Worm (Caenorhabditis elegans) whole organism, late embryonic: ENCODE measurements around the gene oig-2.

Source experiments
- C38D4.7 ChIP-seq: fragments of 200-800 bp; sonication (Bioruptor generic); optimal IDR thresholded peaks from 2 replicates; lab custom pipeline; 2018; ENCODE audit warnings: mild to moderate bottlenecking, missing genetic modification characterization, moderate library complexity, missing compliant biosample characterization
- F13H6.1 ChIP-seq: sonication (generic microtip); optimal IDR thresholded peaks from 2 replicates; lab custom pipeline; 2016; ENCODE audit warnings: missing genetic modification characterization, missing compliant biosample characterization
- ama-1 ChIP-seq: fragments of 150-350 bp; optimal IDR thresholded peaks from 2 replicates; lab custom pipeline; 2014
- ceh-18 ChIP-seq: sonication (generic microtip); optimal IDR thresholded peaks from 2 replicates; lab custom pipeline; 2016; ENCODE audit warnings: missing genetic modification characterization, missing compliant biosample characterization
- ceh-19 ChIP-seq: fragments of 200-800 bp; sonication (Bioruptor generic); optimal IDR thresholded peaks from 2 replicates; lab custom pipeline; 2018; ENCODE audit warnings: mild to moderate bottlenecking, missing genetic modification characterization, missing compliant biosample characterization
- ceh-2 ChIP-seq: sonication (generic microtip); optimal IDR thresholded peaks from 2 replicates; lab custom pipeline; 2016; ENCODE audit warnings: missing genotype, missing genetic modification characterization, missing compliant biosample characterization
- ceh-30 ChIP-seq: fragments of 150-350 bp; optimal IDR thresholded peaks from 2 replicates; lab custom pipeline; 2014; ENCODE audit warnings: missing biosample characterization, missing genetic modification characterization
- ceh-31 ChIP-seq: sonication (generic microtip); optimal IDR thresholded peaks from 2 replicates; lab custom pipeline; 2016; ENCODE audit warnings: missing genetic modification characterization, missing compliant biosample characterization
- ceh-34 ChIP-seq: sonication (generic microtip); optimal IDR thresholded peaks from 2 replicates; lab custom pipeline; 2016; ENCODE audit warnings: mild to moderate bottlenecking, missing genetic modification characterization, missing compliant biosample characterization
- che-1 ChIP-seq: sonication (generic microtip); optimal IDR thresholded peaks from 2 replicates; lab custom pipeline; 2016; ENCODE audit warnings: mild to moderate bottlenecking, missing genetic modification characterization, missing compliant biosample characterization
- dmd-4 ChIP-seq: sonication (generic microtip); optimal IDR thresholded peaks from 2 replicates; lab custom pipeline; 2016; ENCODE audit warnings: borderline replicate concordance, missing genetic modification characterization, missing compliant biosample characterization
- dve-1 ChIP-seq: sonication (generic microtip); optimal IDR thresholded peaks from 2 replicates; lab custom pipeline; 2017; ENCODE audit warnings: antibody characterized with exemption, mild to moderate bottlenecking, missing genetic modification characterization, missing compliant biosample characterization
- elt-2 ChIP-seq: sonication (generic microtip); optimal IDR thresholded peaks from 2 replicates; lab custom pipeline; 2016; ENCODE audit warnings: missing genetic modification reagents, missing genetic modification characterization, missing compliant biosample characterization
- ets-4 ChIP-seq: sonication (generic microtip); optimal IDR thresholded peaks from 2 replicates; lab custom pipeline; 2016; ENCODE audit warnings: missing genetic modification characterization, missing compliant biosample characterization
- eyg-1 ChIP-seq: sonication (generic microtip); optimal IDR thresholded peaks from 2 replicates; lab custom pipeline; 2016; ENCODE audit warnings: missing genotype, missing genetic modification characterization, missing compliant biosample characterization
- fax-1 ChIP-seq: sonication (generic microtip); optimal IDR thresholded peaks from 2 replicates; lab custom pipeline; 2016; ENCODE audit warnings: missing genotype, missing genetic modification characterization, missing compliant biosample characterization
- fkh-10 ChIP-seq: fragments of 150-350 bp; optimal IDR thresholded peaks from 2 replicates; lab custom pipeline; 2014; ENCODE audit warnings: missing biosample characterization, missing genetic modification reagents, missing genetic modification characterization
- gmeb-2 ChIP-seq: sonication (generic microtip); optimal IDR thresholded peaks from 2 replicates; lab custom pipeline; 2016; ENCODE audit warnings: missing genetic modification characterization, inconsistent platforms, missing compliant biosample characterization
- hlh-15 ChIP-seq: sonication (generic microtip); optimal IDR thresholded peaks from 2 replicates; lab custom pipeline; 2016; ENCODE audit warnings: missing genetic modification characterization, missing compliant biosample characterization
- hlh-30 ChIP-seq: sonication (generic microtip); optimal IDR thresholded peaks from 2 replicates; lab custom pipeline; 2017; ENCODE audit warnings: antibody characterized with exemption, missing genetic modification characterization, missing compliant biosample characterization; ENCODE audit not compliant: insufficient read depth
- hlh-8 ChIP-seq: sonication (generic microtip); optimal IDR thresholded peaks from 2 replicates; lab custom pipeline; 2016; ENCODE audit warnings: missing genotype, missing genetic modification characterization, missing compliant biosample characterization
- lim-6 ChIP-seq: sonication (generic microtip); optimal IDR thresholded peaks from 2 replicates; lab custom pipeline; 2016; ENCODE audit warnings: missing genetic modification characterization, missing compliant biosample characterization
- nfya-1 ChIP-seq: sonication (generic microtip); optimal IDR thresholded peaks from 2 replicates; lab custom pipeline; 2017; ENCODE audit warnings: missing genetic modification characterization, mild to moderate bottlenecking, missing compliant biosample characterization, antibody characterized with exemption, moderate library complexity
- pat-9 ChIP-seq: fragments of 200-800 bp; sonication (Bioruptor generic); optimal IDR thresholded peaks from 2 replicates; lab custom pipeline; 2018; ENCODE audit warnings: mild to moderate bottlenecking, missing genetic modification characterization, moderate library complexity, missing compliant biosample characterization
- pha-2 ChIP-seq: sonication (generic microtip); optimal IDR thresholded peaks from 2 replicates; lab custom pipeline; 2017; ENCODE audit warnings: mild to moderate bottlenecking, missing genetic modification characterization, missing compliant biosample characterization
- pros-1 ChIP-seq: fragments of 150-350 bp; optimal IDR thresholded peaks from 2 replicates; lab custom pipeline; 2014; ENCODE audit warnings: missing biosample characterization, missing genetic modification reagents, missing genetic modification characterization
- ref-2 ChIP-seq: sonication (generic microtip); optimal IDR thresholded peaks from 2 replicates; lab custom pipeline; 2016; ENCODE audit warnings: missing genetic modification characterization, missing compliant biosample characterization
- rnt-1 ChIP-seq: sonication (generic microtip); optimal IDR thresholded peaks from 2 replicates; lab custom pipeline; 2016; ENCODE audit warnings: missing genetic modification characterization, missing compliant biosample characterization
- sox-2 ChIP-seq: fragments of 200-800 bp; sonication (Bioruptor generic); IDR thresholded peaks from 2 replicates; pipeline ENCODE4 v1.3.6; 2022; ENCODE audit warnings: missing genetic modification reagents, missing genetic modification characterization, missing compliant biosample characterization
- syd-9 ChIP-seq: sonication (generic microtip); optimal IDR thresholded peaks from 2 replicates; lab custom pipeline; 2016; ENCODE audit warnings: mild to moderate bottlenecking, missing genetic modification characterization, moderate library complexity, missing compliant biosample characterization
- tbx-2 ChIP-seq: sonication (generic microtip); optimal IDR thresholded peaks from 2 replicates; lab custom pipeline; 2016; ENCODE audit warnings: missing genetic modification characterization, missing compliant biosample characterization
- ttx-3 ChIP-seq: sonication (generic microtip); optimal IDR thresholded peaks from 2 replicates; lab custom pipeline; 2016; ENCODE audit warnings: missing genetic modification reagents, missing genetic modification characterization, missing compliant biosample characterization
- unc-3 ChIP-seq, 2 experiments: fragments of 200-800 bp in 1 of 2; sonication (Bioruptor generic) in 1 of 2; sonication (generic microtip) in 1 of 2; conservative IDR thresholded peaks in 1 of 2; optimal IDR thresholded peaks in 1 of 2; 2 replicates each; pipeline versions ENCODE4 v1.3.6 to Lab custom; 2016 to 2022; ENCODE audit warnings: missing compliant biosample characterization in 2 of 2, missing genetic modification characterization in 2 of 2, missing genetic modification reagents in 1 of 2
- unc-42 ChIP-seq: sonication (generic microtip); optimal IDR thresholded peaks from 2 replicates; lab custom pipeline; 2016; ENCODE audit warnings: missing genotype, missing genetic modification characterization, missing compliant biosample characterization
- unc-55 ChIP-seq: sonication (generic microtip); optimal IDR thresholded peaks from 2 replicates; lab custom pipeline; 2017; ENCODE audit warnings: missing biosample characterization, missing genetic modification reagents, missing genetic modification characterization
- ztf-16 ChIP-seq: sonication (generic microtip); optimal IDR thresholded peaks from 2 replicates; lab custom pipeline; 2017; ENCODE audit warnings: missing genetic modification characterization, missing compliant biosample characterization

The oig-2 gene

DNA sequence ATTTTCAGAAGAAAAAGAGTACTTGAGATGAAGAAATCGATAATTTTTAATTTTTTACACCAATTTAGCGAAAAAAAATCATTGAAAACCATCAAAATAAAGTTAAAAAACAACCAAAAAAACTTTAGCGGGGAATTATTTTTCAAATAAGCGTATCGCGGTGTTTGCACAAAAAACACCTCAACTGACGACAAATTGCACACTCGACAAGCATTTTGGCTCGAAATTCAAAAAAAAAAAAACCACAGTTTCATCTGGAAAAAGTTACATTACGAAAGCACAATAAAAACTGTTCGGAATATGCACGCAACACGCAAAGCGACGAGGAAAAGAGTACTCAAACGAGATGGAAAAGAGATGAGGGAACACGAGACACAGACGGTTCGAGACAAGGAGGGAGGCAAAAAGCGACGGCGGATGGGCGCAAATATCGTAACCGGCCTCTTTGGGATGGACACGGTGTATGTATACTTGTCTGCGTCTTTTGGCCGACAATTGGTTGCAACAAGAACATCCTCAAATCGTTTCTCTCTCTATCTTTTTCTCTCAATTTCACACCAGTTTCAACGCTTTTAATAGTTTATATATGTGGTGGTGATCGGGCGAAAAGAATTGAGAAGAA, 22.7 kb upstream of the oig-2 start:
- no peak for TF ChIP-seq syd-9
- peak; percentile 55 for TF ChIP-seq tbx-2 (tag; lab: Kevin White, UChicago)
- TF ChIP-seq nfya-1 = peak; percentile 80
- peak; percentile 69 for TF ChIP-seq dve-1 (tag; lab: Kevin White, UChicago)
- no peak for TF ChIP-seq rnt-1
- TF ChIP-seq unc-3 (GFP tag; conservative IDR thresholded peaks at IDR 0.05; lab: Robert Waterston, UW) = no peak
- TF ChIP-seq unc-3 (tag; optimal IDR thresholded peaks at IDR 0.05; lab: Kevin White, UChicago) = no peak
- TF ChIP-seq hlh-15 = no peak
- peak; percentile 7 for TF ChIP-seq elt-2 (tag; lab: Kevin White, UChicago)
- TF ChIP-seq hlh-30 (tag; lab: Kevin White, UChicago) = no peak
- TF ChIP-seq ceh-2 (tag; lab: Kevin White, UChicago) = peak; percentile 4
- no peak for TF ChIP-seq che-1 (tag; lab: Kevin White, UChicago)
- peak; percentile 39 for TF ChIP-seq unc-55 (GFP tag; lab: Kevin White, UChicago)
- peak; percentile 20 for TF ChIP-seq F13H6.1 (tag; lab: Kevin White, UChicago)
- TF ChIP-seq hlh-8 = peak; percentile 12
- no peak for TF ChIP-seq ama-1 (lab: Kevin White, UChicago)
- TF ChIP-seq ref-2 (tag; lab: Kevin White, UChicago) = no peak
- peak; percentile 50 for TF ChIP-seq ceh-18
- no peak for TF ChIP-seq sox-2
- TF ChIP-seq ceh-31 (tag; lab: Kevin White, UChicago) = peak; percentile 18
- peak; percentile 48 for TF ChIP-seq pros-1
- TF ChIP-seq fax-1 (tag; lab: Kevin White, UChicago) = no peak
- no peak for TF ChIP-seq unc-42 (tag; lab: Kevin White, UChicago)
- no peak for TF ChIP-seq pha-2 (tag; lab: Kevin White, UChicago)
- no peak for TF ChIP-seq eyg-1 (tag; lab: Kevin White, UChicago)
- TF ChIP-seq ets-4 (tag; lab: Kevin White, UChicago) = peak; percentile 25
- TF ChIP-seq C38D4.7 (GFP tag; lab: Kevin White, UChicago) = no peak

DNA sequence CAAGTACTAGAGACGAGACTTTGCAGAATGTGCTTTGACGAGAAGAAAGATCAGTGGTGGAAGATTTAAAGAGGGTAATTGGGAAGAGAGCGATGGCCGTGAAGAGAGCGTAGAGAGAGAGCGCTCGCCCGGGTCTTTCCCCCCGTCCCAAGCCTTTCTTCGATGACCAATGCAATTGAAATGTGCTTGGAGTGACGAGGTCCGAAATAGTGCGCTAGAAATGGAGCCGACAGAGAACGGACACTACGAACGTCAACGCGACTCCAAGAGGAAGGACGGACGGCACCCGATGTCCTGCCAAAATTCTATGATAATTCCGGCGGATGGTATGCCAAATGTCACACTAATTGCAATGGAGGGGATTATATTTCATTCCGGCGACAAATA, 22.1 kb upstream of the oig-2 start:
- TF ChIP-seq nfya-1 (no peak), gmeb-2 (tag; lab: Kevin White, UChicago) (no peak), ceh-30 (tag; lab: Kevin White, UChicago) (no peak), fkh-10 (GFP tag; lab: Kevin White, UChicago) (no peak), lim-6 (tag; lab: Kevin White, UChicago) (no peak), ttx-3 (no peak), ceh-19 (GFP tag; lab: Kevin White, UChicago) (peak; percentile 19), fax-1 (tag; lab: Kevin White, UChicago) (no peak), ztf-16 (no peak), ceh-34 (tag; lab: Kevin White, UChicago) (peak; percentile 59), pat-9 (tag; lab: Kevin White, UChicago) (no peak), dmd-4 (tag; lab: Kevin White, UChicago) (no peak), syd-9 (no peak), hlh-30 (tag; lab: Kevin White, UChicago) (no peak), pha-2 (tag; lab: Kevin White, UChicago) (no peak), ceh-31 (tag; lab: Kevin White, UChicago) (peak; percentile 30)
- TF ChIP-seq, all 69 proteins: peak for 3

DNA sequence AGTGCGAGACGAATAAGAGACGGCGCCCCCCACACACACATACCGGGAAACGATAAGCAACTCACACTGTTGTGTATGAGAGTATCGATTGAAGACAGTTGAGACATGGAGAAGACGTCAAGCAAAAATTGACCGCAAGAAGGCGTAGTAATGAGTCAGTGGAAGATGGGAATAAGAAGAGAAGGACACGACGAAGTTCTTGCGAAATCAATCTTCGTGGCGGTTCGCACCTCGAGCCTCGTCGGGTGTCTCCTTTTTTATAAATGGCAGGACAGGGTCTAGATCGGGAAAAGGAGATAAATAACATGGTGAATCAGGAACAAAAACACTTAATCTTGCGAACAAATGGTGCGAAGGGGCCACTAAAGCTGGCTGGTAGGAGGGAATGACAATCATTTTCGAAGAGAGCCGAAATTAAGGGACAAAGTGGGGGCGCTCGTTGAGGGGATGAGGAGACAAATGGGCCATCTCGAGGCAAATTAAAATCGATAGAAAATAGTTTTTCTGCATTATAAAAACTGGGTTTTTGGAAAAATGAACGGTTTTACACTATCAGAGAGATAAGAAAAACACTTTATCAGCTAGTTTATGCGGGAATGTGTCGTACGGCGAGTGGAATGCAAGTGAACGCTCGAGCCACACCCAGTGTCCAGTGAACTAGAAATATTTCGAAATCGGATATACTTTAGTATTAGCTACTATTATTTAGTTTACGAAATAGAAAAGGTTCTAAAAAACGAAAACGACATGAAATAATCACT, 21.5 kb upstream of the oig-2 start:
- TF ChIP-seq ttx-3 = no peak
- peak; percentile 69 for TF ChIP-seq elt-2 (tag; lab: Kevin White, UChicago)
